Worm (Caenorhabditis elegans) whole organism, mixed stage, embryonic: ENCODE measurements around the gene B0393.9.
A peak's percentile ranks its signal among the peaks of the same experiment; 100 is the strongest.

Experiments used
- M03D4.4 ChIP-seq: sonication (generic microtip); optimal IDR thresholded peaks from 2 replicates; lab custom pipeline; 2017; ENCODE audit warnings: mild to moderate bottlenecking, missing genetic modification characterization, missing compliant biosample characterization
- bed-3 ChIP-seq: fragments of 200-800 bp; sonication (Bioruptor generic); optimal IDR thresholded peaks from 3 replicates; lab custom pipeline; 2018; ENCODE audit warnings: mild to moderate bottlenecking, missing genetic modification characterization, moderate library complexity, missing compliant biosample characterization
- blmp-1 ChIP-seq: fragments of 150-350 bp; optimal IDR thresholded peaks from 2 replicates; lab custom pipeline; 2014; ENCODE audit warnings: missing biosample characterization, missing genetic modification characterization
- ceh-39 ChIP-seq: fragments of 150-350 bp; optimal IDR thresholded peaks from 2 replicates; lab custom pipeline; 2014; ENCODE audit warnings: missing biosample characterization, missing genetic modification characterization
- ceh-83 ChIP-seq: fragments of 200-800 bp; sonication (Bioruptor generic); optimal IDR thresholded peaks from 2 replicates; lab custom pipeline; 2018; ENCODE audit warnings: mild to moderate bottlenecking, missing genetic modification characterization, missing compliant biosample characterization
- ces-1 ChIP-seq: fragments of 150-350 bp; optimal IDR thresholded peaks from 2 replicates; lab custom pipeline; 2014; ENCODE audit warnings: missing biosample characterization, missing genetic modification reagents, missing genetic modification characterization
- cnd-1 ChIP-seq: fragments of 200-800 bp; sonication (Bioruptor generic); optimal IDR thresholded peaks from 2 replicates; lab custom pipeline; 2018; ENCODE audit warnings: mild to moderate bottlenecking, missing genetic modification characterization, missing compliant biosample characterization
- drap-1 ChIP-seq: fragments of 200-800 bp; sonication (Bioruptor generic); optimal IDR thresholded peaks from 3 replicates; lab custom pipeline; 2018; ENCODE audit warnings: mild to moderate bottlenecking, missing genetic modification characterization, missing compliant biosample characterization
- elt-1 ChIP-seq: sonication (generic microtip); optimal IDR thresholded peaks from 2 replicates; lab custom pipeline; 2017; ENCODE audit warnings: missing genetic modification characterization, mild to moderate bottlenecking, missing compliant biosample characterization, antibody characterized with exemption, moderate library complexity, borderline replicate concordance; ENCODE audit not compliant: insufficient read depth
- flh-1 ChIP-seq: fragments of 200-800 bp; sonication (Bioruptor generic); optimal IDR thresholded peaks from 2 replicates; lab custom pipeline; 2018; ENCODE audit warnings: mild to moderate bottlenecking, missing genetic modification characterization, moderate library complexity, missing compliant biosample characterization
- ham-2 ChIP-seq: fragments of 200-800 bp; sonication (Bioruptor generic); optimal IDR thresholded peaks from 2 replicates; lab custom pipeline; 2018; ENCODE audit warnings: mild to moderate bottlenecking, missing genetic modification characterization, missing compliant biosample characterization
- hlh-1 ChIP-seq: fragments of 150-350 bp; optimal IDR thresholded peaks from 2 replicates; lab custom pipeline; 2014; ENCODE audit warnings: missing biosample characterization, missing genetic modification reagents, missing genetic modification characterization
- lin-13 ChIP-seq: fragments of 150-350 bp; optimal IDR thresholded peaks from 2 replicates; lab custom pipeline; 2014; ENCODE audit warnings: missing biosample characterization, missing genetic modification characterization
- lin-32 ChIP-seq: fragments of 200-800 bp; sonication (Bioruptor generic); optimal IDR thresholded peaks from 2 replicates; lab custom pipeline; 2018; ENCODE audit warnings: mild to moderate bottlenecking, missing genetic modification characterization, missing compliant biosample characterization
- mab-5 ChIP-seq: fragments of 150-350 bp; optimal IDR thresholded peaks from 2 replicates; lab custom pipeline; 2014; ENCODE audit warnings: missing biosample characterization, missing genetic modification characterization
- nhr-12 ChIP-seq: fragments of 150-350 bp; optimal IDR thresholded peaks from 2 replicates; lab custom pipeline; 2014; ENCODE audit warnings: missing biosample characterization, missing genetic modification characterization
- nhr-2 ChIP-seq: fragments of 150-350 bp; optimal IDR thresholded peaks from 2 replicates; lab custom pipeline; 2014; ENCODE audit warnings: missing biosample characterization, missing genetic modification characterization
- nhr-237 ChIP-seq: fragments of 150-350 bp; optimal IDR thresholded peaks from 2 replicates; lab custom pipeline; 2014; ENCODE audit warnings: missing biosample characterization, missing genetic modification characterization
- nhr-28 ChIP-seq: fragments of 150-350 bp; optimal IDR thresholded peaks from 2 replicates; lab custom pipeline; 2014; ENCODE audit warnings: missing biosample characterization, missing genetic modification characterization
- nhr-76 ChIP-seq: sonication (generic microtip); optimal IDR thresholded peaks from 2 replicates; lab custom pipeline; 2017; ENCODE audit warnings: missing biosample characterization, missing genetic modification characterization
- pha-4 ChIP-seq: fragments of 150-350 bp; optimal IDR thresholded peaks from 2 replicates; lab custom pipeline; 2018; ENCODE audit warnings: missing biosample characterization, missing genetic modification reagents, missing genetic modification characterization
- sem-2 ChIP-seq: fragments of 200-800 bp; sonication (Bioruptor generic); optimal IDR thresholded peaks from 2 replicates; lab custom pipeline; 2018; ENCODE audit warnings: mild to moderate bottlenecking, missing genetic modification characterization, missing compliant biosample characterization
- sptf-1 ChIP-seq: sonication (generic microtip); optimal IDR thresholded peaks from 2 replicates; lab custom pipeline; 2017; ENCODE audit warnings: mild to moderate bottlenecking, missing genetic modification characterization, moderate library complexity, missing compliant biosample characterization
- tbx-8 ChIP-seq: fragments of 200-800 bp; sonication (Bioruptor generic); optimal IDR thresholded peaks from 2 replicates; lab custom pipeline; 2018; ENCODE audit warnings: mild to moderate bottlenecking, missing genetic modification characterization, moderate library complexity, missing compliant biosample characterization
- unc-120 ChIP-seq: sonication (generic microtip); optimal IDR thresholded peaks from 2 replicates; lab custom pipeline; 2017; ENCODE audit warnings: missing genetic modification characterization, missing compliant biosample characterization; ENCODE audit not compliant: poor library complexity, severe bottlenecking
- unc-39 ChIP-seq: fragments of 150-350 bp; optimal IDR thresholded peaks from 2 replicates; lab custom pipeline; 2014; ENCODE audit warnings: missing biosample characterization, missing genetic modification characterization
- unc-62 ChIP-seq: fragments of 150-350 bp; optimal IDR thresholded peaks from 2 replicates; lab custom pipeline; 2014; ENCODE audit warnings: missing biosample characterization, missing genetic modification reagents, missing genetic modification characterization
- zip-8 ChIP-seq: fragments of 150-350 bp; optimal IDR thresholded peaks from 2 replicates; lab custom pipeline; 2014; ENCODE audit warnings: missing biosample characterization, missing genetic modification characterization
- ztf-11 ChIP-seq: fragments of 150-350 bp; optimal IDR thresholded peaks from 2 replicates; lab custom pipeline; 2014; ENCODE audit warnings: missing biosample characterization, missing genetic modification characterization

B0393.9 gene

ce11 chrIII:4767869-4768645 lies 11.9 kb downstream of the B0393.9 start:
- TF ChIP-seq blmp-1 (tag; lab: Kevin White, UChicago) (peak; percentile 69), lin-13 (no peak)

- TF ChIP-seq nhr-12 (tag; lab: Kevin White, UChicago) = no peak
- no peak for TF ChIP-seq elt-1 (tag; lab: Kevin White, UChicago)
- no peak for TF ChIP-seq nhr-28 (tag; lab: Kevin White, UChicago)
- TF ChIP-seq bed-3 (GFP tag; lab: Kevin White, UChicago) = no peak
- no peak for TF ChIP-seq ceh-39 (tag; lab: Kevin White, UChicago)
- no peak for TF ChIP-seq flh-1
- no peak for TF ChIP-seq M03D4.4 (tag; lab: Kevin White, UChicago)
- TF ChIP-seq hlh-1 (tag; lab: Kevin White, UChicago) = no peak
- no peak for TF ChIP-seq tbx-8 (GFP tag; lab: Kevin White, UChicago)
- no peak for TF ChIP-seq blmp-1 (tag; lab: Kevin White, UChicago)
- no peak for TF ChIP-seq sptf-1 (tag; lab: Kevin White, UChicago)
- no peak for TF ChIP-seq nhr-76 (tag; lab: Kevin White, UChicago)
- TF ChIP-seq unc-62 (GFP tag; lab: Kevin White, UChicago) = no peak
These were observed 13.1 kb downstream of the B0393.9 start for ce11 chrIII:4766842-4767241.

ce11 chrIII:4765474-4765873 lies 14.5 kb downstream of the B0393.9 start, which contains the start of gene B0393.5:
B0393.5 (plus strand) TSS chrIII:4765774.
- TF ChIP-seq ham-2 (GFP tag; lab: Kevin White, UChicago) (peak; percentile 4), sem-2 (GFP tag; lab: Kevin White, UChicago) (no peak), ceh-83 (GFP tag; lab: Kevin White, UChicago) (no peak), bed-3 (GFP tag; lab: Kevin White, UChicago) (no peak), unc-62 (GFP tag; lab: Kevin White, UChicago) (no peak), pha-4 (tag; lab: Kevin White, UChicago) (no peak), ces-1 (GFP tag; lab: Kevin White, UChicago) (no peak), nhr-237 (no peak)

- TF ChIP-seq zip-8 (peak; percentile 11), nhr-2 (tag; lab: Kevin White, UChicago) (no peak), nhr-12 (tag; lab: Kevin White, UChicago) (no peak)
These were observed 16.4 kb downstream of the B0393.9 start, which contains the start of gene B0393.4 for ce11 chrIII:4763509-4763908. B0393.4 (minus strand) TSS chrIII:4763609.

ce11 chrIII:4762846-4763245 lies 17.1 kb downstream of the B0393.9 start:
- no peak for TF ChIP-seq elt-1 (tag; lab: Kevin White, UChicago)
- TF ChIP-seq ham-2 (GFP tag; lab: Kevin White, UChicago) = no peak
- no peak for TF ChIP-seq cnd-1 (tag; lab: Kevin White, UChicago)
- TF ChIP-seq nhr-2 (tag; lab: Kevin White, UChicago) = no peak
- no peak for TF ChIP-seq mab-5 (tag; lab: Kevin White, UChicago)
- TF ChIP-seq unc-62 (GFP tag; lab: Kevin White, UChicago) = no peak
- no peak for TF ChIP-seq unc-120
- TF ChIP-seq ceh-39 (tag; lab: Kevin White, UChicago) = no peak
- TF ChIP-seq drap-1 (GFP tag; lab: Kevin White, UChicago) = no peak
- TF ChIP-seq hlh-1 (tag; lab: Kevin White, UChicago) = no peak
- TF ChIP-seq nhr-28 (tag; lab: Kevin White, UChicago) = no peak
- TF ChIP-seq zip-8 = no peak
- no peak for TF ChIP-seq sptf-1 (tag; lab: Kevin White, UChicago)
- TF ChIP-seq lin-32 = no peak
- no peak for TF ChIP-seq unc-39
- no peak for TF ChIP-seq pha-4 (tag; lab: Kevin White, UChicago)
- TF ChIP-seq ztf-11 (tag; lab: Kevin White, UChicago) = no peak
- no peak for TF ChIP-seq lin-13
- TF ChIP-seq, all 35 proteins: peak for 0
